Worm (Caenorhabditis elegans): ENCODE measurements around the gene T02G5.7.

Gene T02G5.7

DNA sequence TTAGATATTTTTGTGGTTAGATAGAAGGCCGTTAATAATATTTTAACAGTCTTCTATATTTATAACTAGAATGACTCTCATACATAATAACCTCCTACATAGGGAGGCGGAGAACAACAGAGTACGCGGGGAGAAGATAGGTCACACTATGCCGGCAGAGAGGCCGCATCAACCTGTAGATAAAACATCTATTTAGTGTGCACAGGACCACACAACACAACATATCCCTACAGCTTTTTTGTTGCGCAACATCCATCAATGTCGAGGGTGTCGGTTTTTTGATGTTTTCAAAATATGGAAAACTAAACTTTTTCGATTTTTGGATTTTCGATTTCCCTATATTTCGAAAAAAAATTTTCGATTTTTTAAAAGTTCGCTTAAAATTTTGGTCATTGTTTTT is 15.4 kb downstream of the T02G5.7 start:
- TF ChIP-seq nhr-23 (tag; optimal IDR thresholded peaks at IDR 0.05) (no peak), fos-1 (tag; optimal IDR thresholded peaks at IDR 0.05) (no peak), nhr-6 (tag; optimal IDR thresholded peaks at IDR 0.05) (no peak), lsy-2 (tag; optimal IDR thresholded peaks at IDR 0.05) (no peak), F13H6.1 (tag; optimal IDR thresholded peaks at IDR 0.05) (no peak), zag-1 (tag; optimal IDR thresholded peaks at IDR 0.05) (no peak), sma-3 (GFP tag; optimal IDR thresholded peaks at IDR 0.05) (no peak), peb-1 (tag; optimal IDR thresholded peaks at IDR 0.05) (no peak), aly-2 (tag; optimal IDR thresholded peaks at IDR 0.05) (no peak), nhr-21 (tag; optimal IDR thresholded peaks at IDR 0.05) (no peak)

DNA sequence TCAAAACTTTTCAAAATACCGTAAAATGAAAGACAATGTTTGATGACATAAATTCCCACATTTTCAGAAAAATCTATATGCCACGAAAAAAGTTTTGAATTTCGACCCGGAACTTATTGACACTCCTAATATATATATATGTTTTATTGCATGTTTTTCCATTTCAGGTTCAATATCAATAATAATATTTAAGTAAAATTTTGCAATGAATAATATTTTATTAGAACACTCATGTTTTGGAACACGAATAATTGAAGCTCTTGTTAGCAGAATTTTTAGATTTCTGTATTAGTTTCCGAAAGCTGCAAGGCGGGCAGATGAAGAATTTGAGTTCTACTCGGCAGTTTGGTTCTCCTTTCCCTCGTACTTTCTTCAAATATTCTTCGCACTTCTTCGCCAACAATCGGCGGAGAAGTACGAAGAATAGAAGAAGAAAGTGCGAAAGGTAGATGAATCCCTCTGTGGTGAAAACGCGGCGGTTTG is 18.0 kb downstream of the T02G5.7 start, which contains the start of gene T02G5.3:
Gene T02G5.3 (plus strand): TSS at position 51 of the 483 bp plus-strand sequence.
- TF ChIP-seq fos-1 (tag; optimal IDR thresholded peaks at IDR 0.05) (no peak), alr-1 (tag; optimal IDR thresholded peaks at IDR 0.05) (no peak)

- no peak for TF ChIP-seq nhr-237 (tag; optimal IDR thresholded peaks at IDR 0.05)
- no peak for TF ChIP-seq nhr-6 (tag; optimal IDR thresholded peaks at IDR 0.05)
- no peak for TF ChIP-seq gmeb-1 (tag; optimal IDR thresholded peaks at IDR 0.05)
- no peak for TF ChIP-seq sem-4 (tag; optimal IDR thresholded peaks at IDR 0.05)
- TF ChIP-seq mdl-1 (tag; optimal IDR thresholded peaks at IDR 0.05): no peak
- no peak for TF ChIP-seq egl-27 (tag; optimal IDR thresholded peaks at IDR 0.05)
- no peak for TF ChIP-seq ama-1 (optimal IDR thresholded peaks at IDR 0.05)
- TF ChIP-seq nhr-11 (tag; optimal IDR thresholded peaks at IDR 0.05): no peak
- TF ChIP-seq mbf-1 (tag; optimal IDR thresholded peaks at IDR 0.05): no peak
- no peak for TF ChIP-seq elt-1 (tag; optimal IDR thresholded peaks at IDR 0.05)
- TF ChIP-seq Y55F3AM.14 (GFP tag; optimal IDR thresholded peaks at IDR 0.05): no peak
These were observed 20.6 kb downstream of the T02G5.7 start for ce11 chrII:7095970-7096369.

ce11 chrII:7098578-7098977 is 23.2 kb downstream of the T02G5.7 start, which contains the start of gene mct-5:
Gene mct-5 (minus strand): TSS chrII:7098593.
- no peak for TF ChIP-seq nhr-77 (tag; optimal IDR thresholded peaks at IDR 0.05)
- no peak for TF ChIP-seq lin-11 (tag; optimal IDR thresholded peaks at IDR 0.05)
- no peak for TF ChIP-seq blmp-1 (tag; optimal IDR thresholded peaks at IDR 0.05; ENCODE audit: insufficient read depth)
- no peak for TF ChIP-seq C34F6.9 (tag; optimal IDR thresholded peaks at IDR 0.05)
- no peak for TF ChIP-seq lin-13 (GFP tag; optimal IDR thresholded peaks at IDR 0.05)
- TF ChIP-seq snpc-4 (tag; optimal IDR thresholded peaks at IDR 0.05): no peak
- TF ChIP-seq nhr-12 (tag; optimal IDR thresholded peaks at IDR 0.05): no peak
- TF ChIP-seq ztf-1 (GFP tag; conservative IDR thresholded peaks at IDR 0.05): no peak
- no peak for TF ChIP-seq crh-2 (tag; optimal IDR thresholded peaks at IDR 0.05)
- no peak for TF ChIP-seq unc-39 (tag; optimal IDR thresholded peaks at IDR 0.05)
- TF ChIP-seq elt-1 (tag; optimal IDR thresholded peaks at IDR 0.05): no peak
- TF ChIP-seq Y55F3AM.14 (GFP tag; optimal IDR thresholded peaks at IDR 0.05): no peak
- no peak for TF ChIP-seq mbf-1 (tag; optimal IDR thresholded peaks at IDR 0.05)

DNA sequence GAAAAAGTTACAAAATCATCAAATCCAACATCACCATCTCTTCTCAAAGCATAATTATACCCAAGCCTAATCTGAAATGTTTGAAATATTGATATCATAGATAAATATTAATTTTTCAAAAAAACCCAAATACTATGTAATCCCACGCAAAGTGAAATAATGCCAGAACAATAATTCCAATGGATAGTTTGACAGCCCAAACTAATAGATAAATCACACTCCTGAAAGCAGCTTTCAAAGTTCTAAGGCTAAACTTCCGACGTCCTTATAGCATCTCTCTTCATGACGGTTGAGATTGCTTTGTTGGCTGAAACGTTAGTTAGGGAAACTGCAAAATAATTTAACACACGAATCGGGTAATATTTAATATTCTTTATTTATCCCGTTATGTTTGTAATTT is 23.8 kb downstream of the T02G5.7 start:
- TF ChIP-seq lin-39 (tag; optimal IDR thresholded peaks at IDR 0.05) (no peak), skn-1 (tag; optimal IDR thresholded peaks at IDR 0.05) (no peak), ztf-11 (tag; optimal IDR thresholded peaks at IDR 0.05) (no peak), lin-11 (tag; optimal IDR thresholded peaks at IDR 0.05) (no peak), mab-5 (tag; optimal IDR thresholded peaks at IDR 0.05) (no peak), sma-9 (GFP tag; optimal IDR thresholded peaks at IDR 0.05) (no peak), sma-9 (tag; optimal IDR thresholded peaks at IDR 0.05) (no peak), unc-39 (tag; optimal IDR thresholded peaks at IDR 0.05) (no peak), peb-1 (tag; optimal IDR thresholded peaks at IDR 0.05) (no peak), lsy-2 (tag; optimal IDR thresholded peaks at IDR 0.05) (no peak), fos-1 (tag; optimal IDR thresholded peaks at IDR 0.05) (no peak), blmp-1 (tag; optimal IDR thresholded peaks at IDR 0.05; ENCODE audit: insufficient read depth) (no peak), crh-2 (tag; optimal IDR thresholded peaks at IDR 0.05) (no peak), C34F6.9 (tag; optimal IDR thresholded peaks at IDR 0.05) (no peak)
